Fruit fly (Drosophila melanogaster) whole organism, prepupa: ENCODE results near the gene Ns4.
A peak's percentile ranks its signal among the peaks of the same experiment; 100 is the strongest.

ENCODE experiments used
- Blimp-1 ChIP-seq: fragments of 200-800 bp; sonication (Bioruptor generic); optimal IDR thresholded peaks from 3 replicates; lab custom pipeline; 2017; ENCODE audit warnings: missing biosample characterization, missing genetic modification characterization, mild to moderate bottlenecking, moderate library complexity, missing genetic modification reagents
- CG10631 ChIP-seq: fragments of 200-800 bp; sonication (Bioruptor generic); optimal IDR thresholded peaks from 2 replicates; lab custom pipeline; 2016; ENCODE audit warnings: missing biosample characterization, missing genetic modification characterization
- CG10669 ChIP-seq: fragments of 200-800 bp; sonication (Bioruptor generic); optimal IDR thresholded peaks from 3 replicates; lab custom pipeline; 2018; ENCODE audit warnings: missing biosample characterization, mild to moderate bottlenecking, missing genetic modification characterization, moderate library complexity
- CG11294 ChIP-seq: fragments of 200-800 bp; sonication (Bioruptor generic); IDR thresholded peaks from 2 replicates; pipeline ENCODE4 v1.3.6; 2022; ENCODE audit warnings: missing biosample characterization, missing genetic modification characterization
- CG11902 ChIP-seq: fragments of 200-800 bp; sonication (Bioruptor generic); optimal IDR thresholded peaks from 3 replicates; lab custom pipeline; 2016; ENCODE audit warnings: missing biosample characterization, missing genetic modification characterization
- CG15336 ChIP-seq: fragments of 200-800 bp; sonication (Bioruptor generic); IDR thresholded peaks from 2 replicates; pipeline ENCODE4 v1.3.6; 2022; ENCODE audit warnings: missing biosample characterization, missing genetic modification characterization
- CG1621 ChIP-seq: fragments of 200-800 bp; sonication (Bioruptor generic); optimal IDR thresholded peaks from 3 replicates; lab custom pipeline; 2018; ENCODE audit warnings: missing biosample characterization, mild to moderate bottlenecking, missing genetic modification characterization
- CG3032 ChIP-seq: fragments of 200-800 bp; optimal IDR thresholded peaks from 2 replicates; lab custom pipeline; 2019; ENCODE audit warnings: missing biosample characterization, mild to moderate bottlenecking, missing genetic modification characterization, moderate library complexity
- CG31627 ChIP-seq: fragments of 200-800 bp; sonication (Bioruptor generic); optimal IDR thresholded peaks from 3 replicates; lab custom pipeline; 2016; ENCODE audit warnings: missing biosample characterization, missing genetic modification characterization
- CG32006 ChIP-seq: fragments of 200-800 bp; sonication (Bioruptor generic); optimal IDR thresholded peaks from 3 replicates; lab custom pipeline; 2017; ENCODE audit warnings: missing biosample characterization, mild to moderate bottlenecking, missing genetic modification characterization
- CG34406 ChIP-seq: fragments of 200-800 bp; sonication (Bioruptor generic); optimal IDR thresholded peaks from 3 replicates; lab custom pipeline; 2016; ENCODE audit warnings: missing biosample characterization, missing genetic modification characterization
- CG3919 ChIP-seq: fragments of 200-800 bp; sonication (Bioruptor generic); optimal IDR thresholded peaks from 3 replicates; lab custom pipeline; 2016; ENCODE audit warnings: missing biosample characterization, missing genetic modification characterization
- CG4318 ChIP-seq: fragments of 200-800 bp; sonication (Bioruptor generic); optimal IDR thresholded peaks from 3 replicates; lab custom pipeline; 2017; ENCODE audit warnings: missing biosample characterization, mild to moderate bottlenecking, missing genetic modification characterization
- CG6163 ChIP-seq: fragments of 200-800 bp; sonication (Bioruptor generic); IDR thresholded peaks from 3 replicates; pipeline ENCODE4 v1.3.6; 2022; ENCODE audit warnings: missing biosample characterization, missing genetic modification characterization
- CG6276 ChIP-seq: fragments of 200-800 bp; sonication (Bioruptor generic); optimal IDR thresholded peaks from 2 replicates; lab custom pipeline; 2017; ENCODE audit warnings: missing biosample characterization, mild to moderate bottlenecking, missing genetic modification characterization
- CG6792 ChIP-seq: fragments of 200-800 bp; sonication (Bioruptor generic); optimal IDR thresholded peaks from 3 replicates; lab custom pipeline; 2016; ENCODE audit warnings: missing biosample characterization, missing genetic modification characterization
- CG6808 ChIP-seq: fragments of 200-800 bp; sonication (Bioruptor generic); optimal IDR thresholded peaks from 3 replicates; lab custom pipeline; 2017; ENCODE audit warnings: missing biosample characterization, missing genetic modification characterization, mild to moderate bottlenecking, moderate library complexity, missing genetic modification reagents
- CG6854 ChIP-seq: fragments of 200-800 bp; sonication (Bioruptor generic); optimal IDR thresholded peaks from 2 replicates; lab custom pipeline; 2017; ENCODE audit warnings: missing biosample characterization, mild to moderate bottlenecking, missing genetic modification characterization
- CG7368 ChIP-seq: fragments of 200-800 bp; sonication (Bioruptor generic); optimal IDR thresholded peaks from 3 replicates; lab custom pipeline; 2016; ENCODE audit warnings: missing biosample characterization, missing genetic modification characterization
- CG8319 ChIP-seq: fragments of 200-800 bp; sonication (Bioruptor generic); optimal IDR thresholded peaks from 3 replicates; lab custom pipeline; 2016; ENCODE audit warnings: missing biosample characterization, missing genetic modification characterization
- CG8632 ChIP-seq: fragments of 200-800 bp; sonication (Bioruptor generic); optimal IDR thresholded peaks from 3 replicates; lab custom pipeline; 2016; ENCODE audit warnings: missing biosample characterization, missing genetic modification characterization
- CG9139 ChIP-seq: fragments of 200-800 bp; sonication (Bioruptor generic); optimal IDR thresholded peaks from 3 replicates; lab custom pipeline; 2017; ENCODE audit warnings: missing biosample characterization, mild to moderate bottlenecking, missing genetic modification characterization
- Eip75B ChIP-seq: fragments of 200-800 bp; sonication (Bioruptor generic); optimal IDR thresholded peaks from 3 replicates; lab custom pipeline; 2016; ENCODE audit warnings: missing biosample characterization, missing genetic modification characterization
- Eip78C ChIP-seq: fragments of 200-800 bp; sonication (Bioruptor generic); peaks from one replicate; lab custom pipeline; 2016; ENCODE audit warnings: missing biosample characterization, missing genetic modification characterization
- Eip93F ChIP-seq: fragments of 200-800 bp; sonication (Bioruptor generic); optimal IDR thresholded peaks from 2 replicates; lab custom pipeline; 2016; ENCODE audit warnings: missing biosample characterization, mild to moderate bottlenecking, missing genetic modification characterization
- Ets21C ChIP-seq: fragments of 200-800 bp; sonication (Bioruptor generic); optimal IDR thresholded peaks from 3 replicates; lab custom pipeline; 2016; ENCODE audit warnings: missing biosample characterization, missing genetic modification characterization
- Ets96B ChIP-seq: fragments of 200-800 bp; optimal IDR thresholded peaks from 2 replicates; lab custom pipeline; 2019; ENCODE audit warnings: missing biosample characterization, mild to moderate bottlenecking, missing genetic modification characterization, moderate library complexity
- Gug ChIP-seq: fragments of 200-800 bp; sonication (Bioruptor generic); IDR thresholded peaks from 2 replicates; pipeline ENCODE4 v1.3.6; 2022; ENCODE audit warnings: missing biosample characterization, missing genetic modification characterization
- Hr38 ChIP-seq: sonication (Bioruptor generic); optimal IDR thresholded peaks from 2 replicates; lab custom pipeline; 2016; ENCODE audit warnings: missing biosample characterization, missing genetic modification characterization
- Hr39 ChIP-seq: fragments of 200-800 bp; sonication (Bioruptor generic); optimal IDR thresholded peaks from 2 replicates; lab custom pipeline; 2016; ENCODE audit warnings: missing biosample characterization, missing genetic modification characterization
- Hr4 ChIP-seq: fragments of 200-800 bp; sonication (Bioruptor generic); optimal IDR thresholded peaks from 3 replicates; lab custom pipeline; 2016; ENCODE audit warnings: missing biosample characterization, missing genetic modification characterization
- Lpt ChIP-seq: fragments of 200-800 bp; sonication (Bioruptor generic); optimal IDR thresholded peaks from 3 replicates; lab custom pipeline; 2016; ENCODE audit warnings: missing biosample characterization, missing genetic modification characterization
- Met ChIP-seq: fragments of 200-800 bp; sonication (Bioruptor generic); optimal IDR thresholded peaks from 3 replicates; lab custom pipeline; 2016; ENCODE audit warnings: missing biosample characterization, missing genetic modification characterization
- OdsH ChIP-seq: fragments of 200-800 bp; sonication (Bioruptor generic); optimal IDR thresholded peaks from 3 replicates; lab custom pipeline; 2016; ENCODE audit warnings: missing biosample characterization, missing genetic modification characterization
- Smox ChIP-seq: fragments of 200-800 bp; sonication (Bioruptor generic); optimal IDR thresholded peaks from 3 replicates; lab custom pipeline; 2016; ENCODE audit warnings: missing biosample characterization, missing genetic modification characterization
- Sox14 ChIP-seq: fragments of 200-800 bp; sonication (Bioruptor generic); optimal IDR thresholded peaks from 3 replicates; lab custom pipeline; 2016; ENCODE audit warnings: missing biosample characterization, missing genetic modification characterization
- Sox15 ChIP-seq: fragments of 200-800 bp; sonication (Bioruptor generic); optimal IDR thresholded peaks from 3 replicates; lab custom pipeline; 2016; ENCODE audit warnings: missing biosample characterization, missing genetic modification characterization
- acj6 ChIP-seq: fragments of 200-800 bp; sonication (Bioruptor generic); optimal IDR thresholded peaks from 3 replicates; lab custom pipeline; 2016; ENCODE audit warnings: missing biosample characterization, missing genetic modification characterization
- cyc ChIP-seq: fragments of 200-800 bp; sonication (Bioruptor generic); optimal IDR thresholded peaks from 3 replicates; lab custom pipeline; 2016; ENCODE audit warnings: missing biosample characterization, missing genetic modification characterization
- dac ChIP-seq: fragments of 200-800 bp; sonication (Bioruptor generic); optimal IDR thresholded peaks from 2 replicates; lab custom pipeline; 2017; ENCODE audit warnings: missing biosample characterization, mild to moderate bottlenecking, missing genetic modification characterization
- dsx ChIP-seq: fragments of 200-800 bp; optimal IDR thresholded peaks from 3 replicates; lab custom pipeline; 2019; ENCODE audit warnings: missing biosample characterization, mild to moderate bottlenecking, missing genetic modification characterization, moderate library complexity; ENCODE audit not compliant: poor library complexity, severe bottlenecking
- eg ChIP-seq: fragments of 200-800 bp; sonication (Bioruptor generic); IDR thresholded peaks from 3 replicates; pipeline ENCODE4 v1.3.6; 2022; ENCODE audit warnings: missing biosample characterization, missing genetic modification characterization
- esn ChIP-seq: fragments of 200-800 bp; sonication (Bioruptor generic); optimal IDR thresholded peaks from 2 replicates; lab custom pipeline; 2016; ENCODE audit warnings: missing biosample characterization, mild to moderate bottlenecking, missing genetic modification characterization, moderate library complexity
- fd85E ChIP-seq: fragments of 200-800 bp; sonication (Bioruptor generic); optimal IDR thresholded peaks from 3 replicates; lab custom pipeline; 2016; ENCODE audit warnings: missing biosample characterization, missing genetic modification characterization
- fkh ChIP-seq: fragments of 200-800 bp; sonication (Bioruptor generic); optimal IDR thresholded peaks from 3 replicates; lab custom pipeline; 2017; ENCODE audit warnings: missing biosample characterization, mild to moderate bottlenecking, missing genetic modification characterization, moderate library complexity
- lz ChIP-seq: fragments of 200-800 bp; sonication (Bioruptor generic); optimal IDR thresholded peaks from 3 replicates; lab custom pipeline; 2016; ENCODE audit warnings: missing biosample characterization, missing genetic modification characterization
- net ChIP-seq: fragments of 200-800 bp; sonication (Bioruptor generic); optimal IDR thresholded peaks from 3 replicates; lab custom pipeline; 2016; ENCODE audit warnings: missing biosample characterization, missing genetic modification characterization
- pdm3 ChIP-seq: fragments of 200-800 bp; sonication (Bioruptor generic); optimal IDR thresholded peaks from 3 replicates; lab custom pipeline; 2016; ENCODE audit warnings: missing biosample characterization, missing genetic modification characterization
- salr ChIP-seq, 2 experiments: fragments of 200-800 bp; sonication (Bioruptor generic); optimal IDR thresholded peaks; 3 replicates each; lab custom pipeline; 2016 to 2018; ENCODE audit warnings: missing biosample characterization in 2 of 2, missing genetic modification characterization in 2 of 2, mild to moderate bottlenecking in 1 of 2
- spab ChIP-seq: fragments of 200-800 bp; sonication (Bioruptor generic); optimal IDR thresholded peaks from 2 replicates; lab custom pipeline; 2017; ENCODE audit warnings: missing biosample characterization, mild to moderate bottlenecking, missing genetic modification characterization, missing genetic modification reagents
- ss ChIP-seq, 2 experiments: fragments of 200-800 bp; sonication (Bioruptor generic); optimal IDR thresholded peaks; 2 replicates in 1 of 2; 3 replicates in 1 of 2; lab custom pipeline; 2017 to 2018; ENCODE audit warnings: mild to moderate bottlenecking in 2 of 2, missing biosample characterization in 2 of 2, missing genetic modification characterization in 2 of 2, moderate library complexity in 1 of 2
- vri ChIP-seq: fragments of 200-800 bp; sonication (Bioruptor generic); optimal IDR thresholded peaks from 3 replicates; lab custom pipeline; 2016; ENCODE audit warnings: missing biosample characterization, mild to moderate bottlenecking, missing genetic modification characterization

The Ns4 gene

DNA sequence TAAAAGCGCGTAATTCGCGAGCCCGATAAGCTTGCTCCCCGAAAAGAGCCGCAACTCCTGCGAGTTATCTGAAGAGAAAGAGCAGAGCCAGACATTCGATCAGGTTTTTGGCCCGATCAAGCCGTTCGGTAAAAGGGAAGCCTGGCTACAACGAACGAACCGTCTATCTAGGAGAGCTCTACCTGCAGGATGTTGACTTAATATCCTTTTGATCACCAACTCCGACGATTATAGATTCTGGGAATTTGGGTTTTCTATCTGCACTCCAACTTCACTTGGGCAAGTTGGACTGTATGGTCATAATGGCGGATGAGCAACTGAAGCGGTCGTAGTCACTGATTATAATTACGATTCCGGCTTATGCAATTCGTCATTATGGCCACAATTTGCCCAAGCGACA is 49.9 kb downstream of the Ns4 start:
- peak; percentile 42 for TF ChIP-seq Sox15 (GFP tag; lab: Kevin White, UChicago)
- peak; percentile 79 for TF ChIP-seq CG3919 (GFP tag; lab: Kevin White, UChicago)
- TF ChIP-seq vri (GFP tag; lab: Kevin White, UChicago) = no peak
- peak; percentile 53 for TF ChIP-seq Hr39 (GFP tag; lab: Kevin White, UChicago)
- TF ChIP-seq eg (GFP tag; lab: Robert Waterston, UW) = peak; percentile 88
- TF ChIP-seq spab (GFP tag; lab: Kevin White, UChicago) = peak; percentile 37
- TF ChIP-seq Eip93F (GFP tag; lab: Kevin White, UChicago) = no peak
- peak; percentile 58 for TF ChIP-seq CG9139
- peak; percentile 74 for TF ChIP-seq CG15336
- peak; percentile 89 for TF ChIP-seq Eip78C (GFP tag; lab: Kevin White, UChicago)
- no peak for TF ChIP-seq Hr38 (GFP tag; lab: Kevin White, UChicago)
- TF ChIP-seq Sox14 = peak; percentile 49
- peak; percentile 53 for TF ChIP-seq lz (GFP tag; lab: Kevin White, UChicago)
- peak; percentile 27 for TF ChIP-seq CG34406 (GFP tag; lab: Kevin White, UChicago)
- peak; percentile 31 for TF ChIP-seq CG4318 (GFP tag; lab: Kevin White, UChicago)
- TF ChIP-seq CG10631 = peak; percentile 40
- TF ChIP-seq CG8319 = peak; percentile 57
- no peak for TF ChIP-seq Blimp-1 (GFP tag; lab: Kevin White, UChicago)
- peak; percentile 64 for TF ChIP-seq dsx
- peak; percentile 61 for TF ChIP-seq CG6792 (GFP tag; lab: Kevin White, UChicago)
- peak; percentile 37 for TF ChIP-seq CG1621
- peak; percentile 73 for TF ChIP-seq dac
- peak; percentile 54 for TF ChIP-seq net (GFP tag; lab: Kevin White, UChicago)
- TF ChIP-seq CG6163 = peak; percentile 91
- peak; percentile 61 for TF ChIP-seq Met (GFP tag; lab: Kevin White, UChicago)
- peak; percentile 83 for TF ChIP-seq cyc
- TF ChIP-seq Ets21C (GFP tag; lab: Kevin White, UChicago) = no peak
- TF ChIP-seq OdsH = peak; percentile 69
- TF ChIP-seq acj6 (GFP tag; lab: Kevin White, UChicago) = peak; percentile 55
- peak; percentile 20 for TF ChIP-seq fd85E (GFP tag; lab: Kevin White, UChicago)
- peak; percentile 81 for TF ChIP-seq Gug (GFP tag; lab: Robert Waterston, UW)
- peak; percentile 61 for TF ChIP-seq CG11294 (GFP tag; lab: Robert Waterston, UW)
- TF ChIP-seq CG6854 = no peak
- no peak for TF ChIP-seq fkh (GFP tag; lab: Kevin White, UChicago)
- TF ChIP-seq Lpt (GFP tag; lab: Kevin White, UChicago) = peak; percentile 45
- peak; percentile 74 for TF ChIP-seq CG6276 (GFP tag; lab: Kevin White, UChicago)
- TF ChIP-seq CG7368 (GFP tag; lab: Kevin White, UChicago) = peak; percentile 71
- peak; percentile 12 for TF ChIP-seq Smox (GFP tag; lab: Kevin White, UChicago)
- peak; percentile 75 for TF ChIP-seq CG32006 (GFP tag; lab: Kevin White, UChicago)
- TF ChIP-seq pdm3 (GFP tag; lab: Kevin White, UChicago) = peak; percentile 67
- TF ChIP-seq CG6808 (GFP tag; lab: Kevin White, UChicago) = peak; percentile 38
- TF ChIP-seq Eip75B (GFP tag; lab: Kevin White, UChicago) = peak; percentile 2
- TF ChIP-seq CG8632 (GFP tag; lab: Kevin White, UChicago) = peak; percentile 30
- TF ChIP-seq CG3032 = peak; percentile 46
- peak; percentile 76 for TF ChIP-seq CG11902
- TF ChIP-seq ss (GFP tag; optimal IDR thresholded peaks at IDR 0.05; lab: Kevin White, UChicago) = peak; percentile 53 to 75
- peak; percentile 75 for TF ChIP-seq Hr4 (GFP tag; lab: Kevin White, UChicago)
- TF ChIP-seq CG31627 (GFP tag; lab: Kevin White, UChicago) = peak; percentile 53
- peak; percentile 61 for TF ChIP-seq esn
- peak; percentile 78 for TF ChIP-seq Ets96B (tag; lab: Kevin White, UChicago)
- TF ChIP-seq salr (GFP tag; optimal IDR thresholded peaks at IDR 0.05; lab: Kevin White, UChicago) = no peak
- peak; percentile 59 for TF ChIP-seq CG10669
